Worm (Caenorhabditis elegans) whole organism, L1 larva: ENCODE measurements around the gene rde-12.

Experiments used
- C34B4.2 ChIP-seq: sonication (generic microtip); optimal IDR thresholded peaks from 2 replicates; lab custom pipeline; 2017; ENCODE audit warnings: mild to moderate bottlenecking, missing genetic modification characterization, missing compliant biosample characterization
- F16B12.6 ChIP-seq: fragments of 150-350 bp; optimal IDR thresholded peaks from 2 replicates; lab custom pipeline; 2014; ENCODE audit warnings: missing biosample characterization, missing genetic modification characterization
- Y116A8C.19 ChIP-seq: sonication (generic microtip); optimal IDR thresholded peaks from 2 replicates; lab custom pipeline; 2016; ENCODE audit warnings: missing compliant biosample characterization, missing genetic modification characterization, borderline replicate concordance
- blmp-1 ChIP-seq: fragments of 150-350 bp; optimal IDR thresholded peaks from 2 replicates; lab custom pipeline; 2014; ENCODE audit warnings: missing biosample characterization, missing genetic modification characterization
- ceh-82 ChIP-seq, 3 experiments: fragments of 150-350 bp in 1 of 3; sonication (generic microtip) in 2 of 3; optimal IDR thresholded peaks; 2 replicates each; lab custom pipeline; 2014 to 2017; ENCODE audit warnings: missing biosample characterization in 3 of 3, missing genetic modification characterization in 3 of 3
- ceh-88 ChIP-seq: fragments of 200-800 bp; sonication (Bioruptor generic); IDR thresholded peaks from 2 replicates; pipeline ENCODE4 v1.3.6; 2022; ENCODE audit warnings: missing genetic modification characterization, missing compliant biosample characterization
- ceh-90 ChIP-seq: sonication (generic microtip); optimal IDR thresholded peaks from 2 replicates; lab custom pipeline; 2016; ENCODE audit warnings: missing genetic modification characterization, missing compliant biosample characterization
- ces-1 ChIP-seq: fragments of 150-350 bp; optimal IDR thresholded peaks from 2 replicates; lab custom pipeline; 2014; ENCODE audit warnings: missing biosample characterization, missing genetic modification reagents, missing genetic modification characterization
- dpl-1 ChIP-seq, 3 experiments: fragments of 150-350 bp in 2 of 3; sonication (generic microtip) in 1 of 3; optimal IDR thresholded peaks; 2 replicates each; lab custom pipeline; 2014 to 2017; ENCODE audit warnings: missing biosample characterization in 3 of 3, missing genetic modification characterization in 3 of 3, missing genetic modification reagents in 3 of 3
- dsc-1 ChIP-seq: sonication (generic microtip); optimal IDR thresholded peaks from 2 replicates; lab custom pipeline; 2016; ENCODE audit warnings: mild to moderate bottlenecking, missing genetic modification characterization, missing compliant biosample characterization
- efl-1 ChIP-seq, 4 experiments: fragments of 150-350 bp; optimal IDR thresholded peaks in 3 of 4; peaks in 1 of 4; 1 replicate in 1 of 4; 2 replicates in 3 of 4; lab custom pipeline; 2014; ENCODE audit warnings: missing biosample characterization in 2 of 4, missing genetic modification characterization in 2 of 4, missing genetic modification reagents in 2 of 4
- efl-3 ChIP-seq: fragments of 200-800 bp; sonication (Bioruptor generic); optimal IDR thresholded peaks from 2 replicates; lab custom pipeline; 2018; ENCODE audit warnings: mild to moderate bottlenecking, missing genetic modification characterization, missing compliant biosample characterization
- egl-13 ChIP-seq: sonication (generic microtip); optimal IDR thresholded peaks from 2 replicates; lab custom pipeline; 2016; ENCODE audit warnings: missing genotype, missing genetic modification reagents, missing genetic modification characterization, missing compliant biosample characterization
- egl-27 ChIP-seq, 2 experiments: fragments of 150-350 bp in 1 of 2; sonication (generic microtip); optimal IDR thresholded peaks; 3 replicates each; lab custom pipeline; 2017 to 2018; ENCODE audit warnings: missing biosample characterization in 2 of 2, missing genetic modification characterization in 2 of 2, missing genetic modification reagents in 2 of 2
- elt-2 ChIP-seq: sonication (generic microtip); optimal IDR thresholded peaks from 2 replicates; lab custom pipeline; 2016; ENCODE audit warnings: missing genetic modification characterization, mild to moderate bottlenecking, inconsistent platforms, missing compliant biosample characterization, missing genetic modification reagents
- elt-3 ChIP-seq, 6 experiments: fragments of 150-350 bp in 1 of 6; sonication (generic microtip); optimal IDR thresholded peaks; 2 replicates each; lab custom pipeline; 2017 to 2018; ENCODE audit warnings: missing biosample characterization in 6 of 6, missing genetic modification characterization in 6 of 6, inconsistent platforms in 1 of 6
- fkh-10 ChIP-seq: sonication (generic microtip); optimal IDR thresholded peaks from 2 replicates; lab custom pipeline; 2017; ENCODE audit warnings: missing biosample characterization, missing genetic modification reagents, missing genetic modification characterization
- fkh-4 ChIP-seq: sonication (generic microtip); optimal IDR thresholded peaks from 2 replicates; lab custom pipeline; 2016; ENCODE audit warnings: missing compliant biosample characterization, missing genetic modification characterization, borderline replicate concordance
- fos-1 ChIP-seq: fragments of 150-350 bp; optimal IDR thresholded peaks from 2 replicates; lab custom pipeline; 2014; ENCODE audit warnings: missing biosample characterization, missing genetic modification characterization
- hlh-17 ChIP-seq: fragments of 200-800 bp; sonication (Bioruptor generic); optimal IDR thresholded peaks from 2 replicates; lab custom pipeline; 2018; ENCODE audit warnings: missing genetic modification characterization, mild to moderate bottlenecking, missing compliant biosample characterization, moderate library complexity, borderline replicate concordance
- hpl-2 ChIP-seq: fragments of 150-350 bp; optimal IDR thresholded peaks from 2 replicates; lab custom pipeline; 2014; ENCODE audit warnings: missing biosample characterization, missing genetic modification reagents, missing genetic modification characterization
- irx-1 ChIP-seq: sonication (generic microtip); optimal IDR thresholded peaks from 2 replicates; lab custom pipeline; 2016; ENCODE audit warnings: missing genetic modification characterization, missing compliant biosample characterization
- lin-14 ChIP-seq: fragments of 200-800 bp; sonication (Bioruptor generic); optimal IDR thresholded peaks from 2 replicates; lab custom pipeline; 2018; ENCODE audit warnings: mild to moderate bottlenecking, missing genetic modification characterization, moderate library complexity, missing compliant biosample characterization
- lin-15B ChIP-seq: fragments of 150-350 bp; sonication (generic microtip); optimal IDR thresholded peaks from 3 replicates; lab custom pipeline; 2014; ENCODE audit warnings: missing biosample characterization, missing genetic modification characterization
- lir-3 ChIP-seq: sonication (generic microtip); optimal IDR thresholded peaks from 2 replicates; lab custom pipeline; 2016; ENCODE audit warnings: mild to moderate bottlenecking, missing genetic modification characterization, moderate library complexity, missing compliant biosample characterization; ENCODE audit not compliant: poor library complexity
- mab-9 ChIP-seq: fragments of 200-800 bp; sonication (Bioruptor generic); IDR thresholded peaks from 2 replicates; pipeline ENCODE4 v1.3.6; 2022; ENCODE audit warnings: missing genetic modification reagents, missing genetic modification characterization, missing compliant biosample characterization
- mdl-1 ChIP-seq, 2 experiments: fragments of 150-350 bp; optimal IDR thresholded peaks; 2 replicates each; lab custom pipeline; 2014 to 2017; ENCODE audit warnings: missing biosample characterization in 2 of 2, missing genetic modification characterization in 2 of 2, inconsistent platforms in 1 of 2
- mef-2 ChIP-seq: fragments of 150-350 bp; optimal IDR thresholded peaks from 2 replicates; lab custom pipeline; 2014; ENCODE audit warnings: missing biosample characterization, missing genetic modification characterization
- nhr-11 ChIP-seq: fragments of 150-350 bp; optimal IDR thresholded peaks from 2 replicates; lab custom pipeline; 2014; ENCODE audit warnings: missing biosample characterization, missing genetic modification characterization
- nhr-19 ChIP-seq: fragments of 200-800 bp; sonication (Bioruptor generic); conservative IDR thresholded peaks from 2 replicates; pipeline ENCODE4 v1.3.6; 2022; ENCODE audit warnings: missing genetic modification characterization, missing compliant biosample characterization
- nhr-20 ChIP-seq: sonication (generic microtip); optimal IDR thresholded peaks from 2 replicates; lab custom pipeline; 2016; ENCODE audit warnings: mild to moderate bottlenecking, missing genetic modification characterization, missing compliant biosample characterization
- nhr-237 ChIP-seq: fragments of 150-350 bp; optimal IDR thresholded peaks from 2 replicates; lab custom pipeline; 2014; ENCODE audit warnings: missing biosample characterization, missing genetic modification characterization
- nhr-77 ChIP-seq: fragments of 150-350 bp; optimal IDR thresholded peaks from 2 replicates; lab custom pipeline; 2014; ENCODE audit warnings: missing biosample characterization, missing genetic modification characterization
- nhr-85 ChIP-seq: sonication (generic microtip); peaks from one replicate; lab custom pipeline; 2016; ENCODE audit warnings: missing genetic modification characterization, inconsistent platforms, missing compliant biosample characterization
- nhr-90 ChIP-seq: sonication (generic microtip); optimal IDR thresholded peaks from 2 replicates; lab custom pipeline; 2016; ENCODE audit warnings: mild to moderate bottlenecking, missing genetic modification characterization, missing compliant biosample characterization; ENCODE audit not compliant: poor library complexity
- pag-3 ChIP-seq: sonication (generic microtip); optimal IDR thresholded peaks from 2 replicates; lab custom pipeline; 2017; ENCODE audit warnings: missing genetic modification characterization, mild to moderate bottlenecking, missing compliant biosample characterization, antibody characterized with exemption, borderline replicate concordance; ENCODE audit not compliant: insufficient read depth
- pax-3 ChIP-seq: fragments of 200-800 bp; sonication (Bioruptor generic); optimal IDR thresholded peaks from 2 replicates; lab custom pipeline; 2018; ENCODE audit warnings: mild to moderate bottlenecking, missing genetic modification characterization, moderate library complexity, missing compliant biosample characterization
- pqm-1 ChIP-seq: sonication (generic microtip); optimal IDR thresholded peaks from 3 replicates; lab custom pipeline; 2017; ENCODE audit warnings: missing biosample characterization, missing genetic modification characterization
- skn-1 ChIP-seq: fragments of 150-350 bp; optimal IDR thresholded peaks from 2 replicates; lab custom pipeline; 2014; ENCODE audit warnings: missing biosample characterization, missing genetic modification characterization
- snpc-4 ChIP-seq: fragments of 150-350 bp; optimal IDR thresholded peaks from 2 replicates; lab custom pipeline; 2014; ENCODE audit warnings: missing biosample characterization, missing genetic modification characterization
- sptf-1 ChIP-seq: fragments of 150-350 bp; optimal IDR thresholded peaks from 2 replicates; lab custom pipeline; 2014; ENCODE audit warnings: missing biosample characterization, missing genetic modification characterization
- sup-37 ChIP-seq: fragments of 200-800 bp; sonication (Bioruptor generic); optimal IDR thresholded peaks from 2 replicates; lab custom pipeline; 2018; ENCODE audit warnings: mild to moderate bottlenecking, missing genetic modification characterization, missing compliant biosample characterization
- swsn-7 ChIP-seq: sonication (generic microtip); optimal IDR thresholded peaks from 2 replicates; lab custom pipeline; 2016; ENCODE audit warnings: missing genetic modification characterization, missing compliant biosample characterization
- tbx-2 ChIP-seq: sonication (generic microtip); optimal IDR thresholded peaks from 2 replicates; lab custom pipeline; 2016; ENCODE audit warnings: missing genetic modification characterization, missing compliant biosample characterization
- tlp-1 ChIP-seq: fragments of 150-350 bp; optimal IDR thresholded peaks from 2 replicates; lab custom pipeline; 2014; ENCODE audit warnings: missing biosample characterization, missing genetic modification characterization
- unc-62 ChIP-seq: fragments of 150-350 bp; optimal IDR thresholded peaks from 2 replicates; lab custom pipeline; 2014; ENCODE audit warnings: missing biosample characterization, missing genetic modification reagents, missing genetic modification characterization
- unc-86 ChIP-seq: sonication (generic microtip); optimal IDR thresholded peaks from 2 replicates; lab custom pipeline; 2016; ENCODE audit warnings: missing genetic modification characterization, missing compliant biosample characterization
- unc-98 ChIP-seq: fragments of 200-800 bp; sonication (Bioruptor generic); IDR thresholded peaks from 2 replicates; pipeline ENCODE4 v1.3.6; 2022; ENCODE audit warnings: missing genetic modification characterization, missing compliant biosample characterization
- vab-15 ChIP-seq: sonication (generic microtip); optimal IDR thresholded peaks from 2 replicates; lab custom pipeline; 2017; ENCODE audit warnings: missing genotype, mild to moderate bottlenecking, missing genetic modification characterization, missing compliant biosample characterization
- xbp-1 ChIP-seq: sonication (generic microtip); optimal IDR thresholded peaks from 2 replicates; lab custom pipeline; 2016; ENCODE audit warnings: missing genetic modification characterization, missing compliant biosample characterization
- zip-4 ChIP-seq: fragments of 200-800 bp; sonication (Bioruptor generic); optimal IDR thresholded peaks from 2 replicates; lab custom pipeline; 2018; ENCODE audit warnings: mild to moderate bottlenecking, missing genetic modification characterization, moderate library complexity, missing compliant biosample characterization

rde-12 gene

ce11 chrV:13655202-13655764, 9.9 kb upstream of the rde-12 start (continued):
- TF ChIP-seq ceh-88 (GFP tag; lab: Robert Waterston, UW) (no peak), pqm-1 (no peak), hlh-17 (GFP tag; lab: Kevin White, UChicago) (no peak), tbx-2 (tag; lab: Kevin White, UChicago) (peak; percentile 27), dpl-1 (GFP tag; optimal IDR thresholded peaks at IDR 0.05; lab: Kevin White, UChicago) (peak; percentile 42 to 51 (median 46)), egl-13 (peak; percentile 34), unc-98 (GFP tag; lab: Robert Waterston, UW) (no peak), egl-27 (tag; optimal IDR thresholded peaks at IDR 0.05; lab: Kevin White, UChicago) (peak in 1 of 2 experiments; percentile 56), mdl-1 (tag; optimal IDR thresholded peaks at IDR 0.05; lab: Kevin White, UChicago) (peak in 1 of 2 experiments; percentile 73), fkh-10 (peak; percentile 34), lir-3 (tag; lab: Kevin White, UChicago) (peak; percentile 52), nhr-237 (tag; lab: Kevin White, UChicago) (no peak), snpc-4 (tag; lab: Kevin White, UChicago) (no peak), efl-3 (no peak), nhr-19 (GFP tag; lab: Robert Waterston, UW) (peak; percentile 50), swsn-7 (tag; lab: Kevin White, UChicago) (peak; percentile 50), nhr-77 (tag; lab: Kevin White, UChicago) (no peak), elt-3 (tag; optimal IDR thresholded peaks at IDR 0.05; lab: Kevin White, UChicago) (no peak), Y116A8C.19 (tag; lab: Kevin White, UChicago) (no peak), vab-15 (tag; lab: Kevin White, UChicago) (no peak), xbp-1 (tag; lab: Kevin White, UChicago) (peak; percentile 2), pax-3 (tag; lab: Kevin White, UChicago) (peak; percentile 71), efl-1 (optimal IDR thresholded peaks at IDR 0.05; lab: Kevin White, UChicago) (peak; percentile 61 to 62), efl-1 (GFP tag; optimal IDR thresholded peaks at IDR 0.05 in 1 of 2; lab: Kevin White, UChicago) (peak; percentile 15 to 79), hpl-2 (GFP tag; lab: Kevin White, UChicago) (no peak), elt-2 (peak; percentile 1), ceh-90 (tag; lab: Kevin White, UChicago) (no peak), ceh-82 (tag; optimal IDR thresholded peaks at IDR 0.05; lab: Kevin White, UChicago) (peak; percentile 20 to 59 (median 50)), lin-15B (tag; lab: Kevin White, UChicago) (peak; percentile 19), fkh-4 (tag; lab: Kevin White, UChicago) (no peak), unc-86 (tag; lab: Kevin White, UChicago) (peak; percentile 47), F16B12.6 (no peak), lin-14 (GFP tag; lab: Kevin White, UChicago) (peak; percentile 94), nhr-20 (tag; lab: Kevin White, UChicago) (peak; percentile 64), sup-37 (GFP tag; lab: Kevin White, UChicago) (no peak), nhr-90 (peak; percentile 38), C34B4.2 (tag; lab: Kevin White, UChicago) (no peak), pag-3 (tag; lab: Kevin White, UChicago) (no peak), sptf-1 (tag; lab: Kevin White, UChicago) (no peak), unc-62 (no peak), zip-4 (no peak), ces-1 (GFP tag; lab: Kevin White, UChicago) (no peak), fos-1 (tag; lab: Kevin White, UChicago) (peak; percentile 76), tlp-1 (no peak), mef-2 (tag; lab: Kevin White, UChicago) (no peak), mab-9 (GFP tag; lab: Robert Waterston, UW) (no peak), nhr-11 (tag; lab: Kevin White, UChicago) (no peak), nhr-85 (tag; lab: Kevin White, UChicago) (peak; percentile 89), dsc-1 (tag; lab: Kevin White, UChicago) (peak; percentile 16), irx-1 (tag; lab: Kevin White, UChicago) (no peak), blmp-1 (tag; lab: Kevin White, UChicago) (peak; percentile 68), skn-1 (peak; percentile 78)
